Worm (Caenorhabditis elegans): ENCODE results near the gene Y51A2A.5.

Gene Y51A2A.5

DNA sequence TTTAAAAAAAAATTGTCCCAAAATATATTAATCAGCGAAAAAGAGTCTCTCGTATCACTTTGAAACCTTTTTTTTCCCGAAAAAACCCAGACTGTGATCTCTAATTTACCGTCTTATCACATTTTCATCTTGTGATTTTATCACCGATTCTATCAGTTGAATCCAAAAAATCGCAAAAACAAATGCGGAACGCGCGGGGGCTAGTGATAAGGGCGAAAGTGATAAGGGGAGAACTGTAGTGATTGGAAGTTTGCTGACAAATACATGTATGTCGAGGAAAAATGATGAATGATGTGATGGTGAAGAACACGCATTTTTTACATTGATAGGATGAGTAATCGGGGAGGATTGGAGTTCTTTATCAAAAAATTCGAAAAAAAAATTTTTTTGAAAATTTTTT is 47.5 kb downstream of the Y51A2A.5 start (continued):
- no peak for TF ChIP-seq B0261.1 (tag; optimal IDR thresholded peaks at IDR 0.05)
- no peak for TF ChIP-seq F49E8.2 (tag; optimal IDR thresholded peaks at IDR 0.05; ENCODE audit: insufficient read depth)
- TF ChIP-seq fkh-3 (tag; optimal IDR thresholded peaks at IDR 0.05): no peak
- TF ChIP-seq mcd-1 (GFP tag; IDR thresholded peaks at IDR 0.05): peak; percentile 53
- TF ChIP-seq nhr-179 (tag; optimal IDR thresholded peaks at IDR 0.05): no peak
- TF ChIP-seq mel-28 (tag; optimal IDR thresholded peaks at IDR 0.05; ENCODE audit: borderline replicate concordance): no peak
- TF ChIP-seq rcor-1 (GFP tag; IDR thresholded peaks at IDR 0.05): no peak
- no peak for TF ChIP-seq F33H1.4 (GFP tag; IDR thresholded peaks at IDR 0.05)
- no peak for TF ChIP-seq lsy-27 (tag; optimal IDR thresholded peaks at IDR 0.05; ENCODE audit: borderline replicate concordance, insufficient read depth)
- no peak for TF ChIP-seq unc-130 (GFP tag; optimal IDR thresholded peaks at IDR 0.05)
- TF ChIP-seq ccch-3 (GFP tag; optimal IDR thresholded peaks at IDR 0.05): no peak
- no peak for TF ChIP-seq ZK185.1 (tag; optimal IDR thresholded peaks at IDR 0.05; ENCODE audit: poor library complexity, severe bottlenecking)
- peak; percentile 62 for TF ChIP-seq nhr-90 (tag; optimal IDR thresholded peaks at IDR 0.05)
- TF ChIP-seq ztf-22 (GFP tag; optimal IDR thresholded peaks at IDR 0.05): peak; percentile 96
- no peak for TF ChIP-seq C17E4.6 (GFP tag; IDR thresholded peaks at IDR 0.05)
- no peak for TF ChIP-seq K12H6.12 (tag; optimal IDR thresholded peaks at IDR 0.05)
- TF ChIP-seq snpc-4 (GFP tag; optimal IDR thresholded peaks at IDR 0.05): no peak
- TF ChIP-seq snpc-4 (tag; optimal IDR thresholded peaks at IDR 0.05): peak in 2 of 4 experiments; percentile 5 to 76
- no peak for TF ChIP-seq F55B11.4 (tag; optimal IDR thresholded peaks at IDR 0.05; ENCODE audit: borderline replicate concordance, insufficient read depth)
- no peak for TF ChIP-seq cebp-2 (GFP tag; IDR thresholded peaks at IDR 0.05)
- no peak for TF ChIP-seq Y56A3A.18 (GFP tag; IDR thresholded peaks at IDR 0.05)
- no peak for TF ChIP-seq ztf-18 (tag; optimal IDR thresholded peaks at IDR 0.05)
- peak; percentile 99 for TF ChIP-seq nhr-80 (tag; optimal IDR thresholded peaks at IDR 0.05)
- no peak for TF ChIP-seq ceh-27 (GFP tag; optimal IDR thresholded peaks at IDR 0.05)
- TF ChIP-seq F22D6.2 (tag; optimal IDR thresholded peaks at IDR 0.05): peak; percentile 73
- TF ChIP-seq rpc-1 (optimal IDR thresholded peaks at IDR 0.05): no peak
- TF ChIP-seq rpc-1 (tag; optimal IDR thresholded peaks at IDR 0.05): no peak
- no peak for TF ChIP-seq attf-5 (GFP tag; optimal IDR thresholded peaks at IDR 0.05)
- no peak for TF ChIP-seq nhr-27 (tag; optimal IDR thresholded peaks at IDR 0.05)
- no peak for TF ChIP-seq Y53F4B.3 (GFP tag; IDR thresholded peaks at IDR 0.05)
- no peak for TF ChIP-seq ztf-3 (GFP tag; optimal IDR thresholded peaks at IDR 0.05)
- no peak for TF ChIP-seq T07F8.4 (tag; optimal IDR thresholded peaks at IDR 0.05)
- no peak for TF ChIP-seq lin-26 (GFP tag; IDR thresholded peaks at IDR 0.05)
- TF ChIP-seq aptf-3 (GFP tag; IDR thresholded peaks at IDR 0.05): no peak
- no peak for TF ChIP-seq ama-1 (optimal IDR thresholded peaks at IDR 0.05)
- TF ChIP-seq ama-1 (GFP tag; optimal IDR thresholded peaks at IDR 0.05): no peak
- TF ChIP-seq cebp-1 (GFP tag; IDR thresholded peaks at IDR 0.05): peak; percentile 25; the same call in 1 of the 2 replicates
- TF ChIP-seq cebp-1 (tag; optimal IDR thresholded peaks at IDR 0.05): peak; percentile 77
- TF ChIP-seq hlh-12 (tag; optimal IDR thresholded peaks at IDR 0.05): no peak
- TF ChIP-seq let-526 (GFP tag; IDR thresholded peaks at IDR 0.05): 0 out of 2 replicates have a peak, but pooled peaks have one; percentile 13
- no peak for TF ChIP-seq egrh-3 (GFP tag; IDR thresholded peaks at IDR 0.05)
- TF ChIP-seq tbp1 (GFP tag; optimal IDR thresholded peaks at IDR 0.05): peak; percentile 58
- TF ChIP-seq chd-7 (tag; optimal IDR thresholded peaks at IDR 0.05): peak; percentile 55
- TF ChIP-seq lag-1 (GFP tag; IDR thresholded peaks at IDR 0.05): no peak
- TF ChIP-seq hmg-20 (GFP tag; IDR thresholded peaks at IDR 0.05): no peak
- TF ChIP-seq Y79H2A.3 (GFP tag; conservative IDR thresholded peaks at IDR 0.05): no peak
- no peak for TF ChIP-seq madf-3 (GFP tag; IDR thresholded peaks at IDR 0.05)
- no peak for TF ChIP-seq F57C9.4 (tag; optimal IDR thresholded peaks at IDR 0.05)
- no peak for TF ChIP-seq ceh-100 (GFP tag; IDR thresholded peaks at IDR 0.05)
- TF ChIP-seq nfya-2 (GFP tag; IDR thresholded peaks at IDR 0.05): no peak
- TF ChIP-seq F10E7.11 (tag; optimal IDR thresholded peaks at IDR 0.05): no peak
